Fruit fly (Drosophila melanogaster) whole organism, embryonic: ENCODE measurements around the gene Lcp65Ad.

Source experiments
- Atf-2 ChIP-seq: fragments of 200-800 bp; sonication (Bioruptor generic); optimal IDR thresholded peaks from 2 replicates; lab custom pipeline; 2016; ENCODE audit warnings: missing biosample characterization, missing genetic modification characterization
- B-H2 ChIP-seq: fragments of 200-800 bp; sonication (Bioruptor generic); optimal IDR thresholded peaks from 2 replicates; lab custom pipeline; 2018; ENCODE audit warnings: missing biosample characterization, mild to moderate bottlenecking, missing genetic modification characterization
- CG10431 ChIP-seq: fragments of 200-800 bp; sonication (Bioruptor generic); optimal IDR thresholded peaks from 3 replicates; lab custom pipeline; 2018; ENCODE audit warnings: missing biosample characterization, mild to moderate bottlenecking, missing genetic modification characterization
- CG12219 ChIP-seq: fragments of 200-800 bp; sonication (Bioruptor generic); optimal IDR thresholded peaks from 3 replicates; lab custom pipeline; 2018; ENCODE audit warnings: missing biosample characterization, mild to moderate bottlenecking, missing genetic modification characterization
- CG13287 ChIP-seq: fragments of 200-800 bp; sonication (Bioruptor generic); IDR thresholded peaks from 2 replicates; pipeline ENCODE4 v1.3.6; 2022; ENCODE audit warnings: missing biosample characterization, missing genetic modification characterization; ENCODE audit not compliant: partially characterized antibody
- CG17912 ChIP-seq: fragments of 200-800 bp; sonication (Bioruptor generic); optimal IDR thresholded peaks from 2 replicates; lab custom pipeline; 2018; ENCODE audit warnings: missing biosample characterization, mild to moderate bottlenecking, missing genetic modification characterization
- CG18599 ChIP-seq: fragments of 200-800 bp; sonication (Bioruptor generic); optimal IDR thresholded peaks from 3 replicates; lab custom pipeline; 2017; ENCODE audit warnings: missing biosample characterization, missing genetic modification characterization, mild to moderate bottlenecking, moderate library complexity, missing genetic modification reagents
- CG2116 ChIP-seq: fragments of 200-800 bp; sonication (Bioruptor generic); optimal IDR thresholded peaks from 3 replicates; lab custom pipeline; 2018; ENCODE audit warnings: missing biosample characterization, mild to moderate bottlenecking, missing genetic modification characterization
- CG2712 ChIP-seq: fragments of 200-800 bp; optimal IDR thresholded peaks from 3 replicates; lab custom pipeline; 2019; ENCODE audit warnings: missing biosample characterization, mild to moderate bottlenecking, missing genetic modification characterization, moderate library complexity
- CG3281 ChIP-seq: fragments of 200-800 bp; sonication (Bioruptor generic); optimal IDR thresholded peaks from 3 replicates; lab custom pipeline; 2017; ENCODE audit warnings: missing biosample characterization, mild to moderate bottlenecking, missing genetic modification characterization
- CG33557 ChIP-seq: fragments of 200-800 bp; sonication (Bioruptor generic); optimal IDR thresholded peaks from 2 replicates; lab custom pipeline; 2019; ENCODE audit warnings: missing biosample characterization, mild to moderate bottlenecking, missing genetic modification characterization, moderate library complexity
- CG4404 ChIP-seq: fragments of 200-800 bp; sonication (Bioruptor generic); IDR thresholded peaks from 2 replicates; pipeline ENCODE4 v1.3.6; 2022; ENCODE audit warnings: missing biosample characterization, missing genetic modification characterization
- CG6765 ChIP-seq: fragments of 200-800 bp; sonication (Bioruptor generic); optimal IDR thresholded peaks from 3 replicates; lab custom pipeline; 2017; ENCODE audit warnings: missing biosample characterization, mild to moderate bottlenecking, missing genetic modification characterization
- CG6813 ChIP-seq: fragments of 200-800 bp; sonication (Bioruptor generic); optimal IDR thresholded peaks from 2 replicates; lab custom pipeline; 2017; ENCODE audit warnings: missing biosample characterization, missing genetic modification characterization, mild to moderate bottlenecking, moderate library complexity, missing genetic modification reagents
- CG7556 ChIP-seq: fragments of 200-800 bp; sonication (Bioruptor generic); optimal IDR thresholded peaks from 2 replicates; lab custom pipeline; 2017; ENCODE audit warnings: missing biosample characterization, mild to moderate bottlenecking, missing genetic modification characterization
- CG8924 ChIP-seq: fragments of 200-800 bp; optimal IDR thresholded peaks from 3 replicates; lab custom pipeline; 2019; ENCODE audit warnings: missing biosample characterization, mild to moderate bottlenecking, missing genetic modification characterization, moderate library complexity
- CG9437 ChIP-seq: fragments of 200-800 bp; sonication (Bioruptor generic); optimal IDR thresholded peaks from 2 replicates; lab custom pipeline; 2018; ENCODE audit warnings: missing biosample characterization, mild to moderate bottlenecking, missing genetic modification characterization
- D19A ChIP-seq: fragments of 200-800 bp; optimal IDR thresholded peaks from 3 replicates; lab custom pipeline; 2019; ENCODE audit warnings: missing biosample characterization, mild to moderate bottlenecking, missing genetic modification characterization, moderate library complexity
- Deaf1 ChIP-seq: fragments of 200-800 bp; optimal IDR thresholded peaks from 3 replicates; lab custom pipeline; 2019; ENCODE audit warnings: missing biosample characterization, mild to moderate bottlenecking, missing genetic modification characterization, moderate library complexity
- Gsc ChIP-seq: fragments of 200-800 bp; sonication (Bioruptor generic); IDR thresholded peaks from 2 replicates; pipeline ENCODE4 v1.3.6; 2022; ENCODE audit warnings: missing biosample characterization, missing genetic modification characterization
- MTF-1 ChIP-seq: fragments of 200-800 bp; sonication (Bioruptor generic); optimal IDR thresholded peaks from 2 replicates; lab custom pipeline; 2018; ENCODE audit warnings: missing biosample characterization, mild to moderate bottlenecking, missing genetic modification characterization, borderline replicate concordance
- Nf-YB ChIP-seq: fragments of 200-800 bp; sonication (Bioruptor generic); optimal IDR thresholded peaks from 3 replicates; lab custom pipeline; 2019; ENCODE audit warnings: missing biosample characterization, mild to moderate bottlenecking, missing genetic modification characterization, moderate library complexity
- Ravus ChIP-seq: fragments of 200-800 bp; sonication (Bioruptor generic); IDR thresholded peaks from 2 replicates; pipeline ENCODE4 v1.3.6; 2022; ENCODE audit warnings: missing biosample characterization, missing genetic modification characterization
- Rx ChIP-seq: fragments of 200-800 bp; sonication (Bioruptor generic); IDR thresholded peaks from 2 replicates; pipeline ENCODE4 v1.3.6; 2022; ENCODE audit warnings: missing biosample characterization, missing genetic modification characterization
- TFAM ChIP-seq: fragments of 200-800 bp; sonication (Bioruptor generic); optimal IDR thresholded peaks from 2 replicates; lab custom pipeline; 2017; ENCODE audit warnings: missing biosample characterization, missing genetic modification characterization, inconsistent platforms
- Trl ChIP-seq, 3 experiments: fragments of >200 bp in 2 of 3; fragments of 200-800 bp in 1 of 3; sonication (Bioruptor generic) in 1 of 3; optimal IDR thresholded peaks; 2 replicates in 1 of 3; 3 replicates in 2 of 3; lab custom pipeline; 2016 to 2017; ENCODE audit warnings: missing biosample characterization in 1 of 3, missing genetic modification characterization in 1 of 3
- Vsx1 ChIP-seq: fragments of 200-800 bp; sonication (Bioruptor generic); optimal IDR thresholded peaks from 2 replicates; lab custom pipeline; 2017; ENCODE audit warnings: missing biosample characterization, mild to moderate bottlenecking, missing genetic modification characterization, missing genetic modification reagents
- bcd ChIP-seq: fragments of 200-800 bp; sonication (Bioruptor generic); optimal IDR thresholded peaks from 2 replicates; lab custom pipeline; 2017; ENCODE audit warnings: missing biosample characterization, mild to moderate bottlenecking, missing genetic modification characterization
- br ChIP-seq: fragments of >200 bp; optimal IDR thresholded peaks from 2 replicates; lab custom pipeline; 2017
- cas ChIP-seq: fragments of 200-800 bp; sonication (Bioruptor generic); IDR thresholded peaks from 2 replicates; pipeline ENCODE4 v1.3.6; 2022; ENCODE audit warnings: missing biosample characterization, missing genetic modification characterization
- cg ChIP-seq: fragments of 200-800 bp; sonication (Bioruptor generic); optimal IDR thresholded peaks from 3 replicates; lab custom pipeline; 2019; ENCODE audit warnings: missing biosample characterization, mild to moderate bottlenecking, missing genetic modification characterization, moderate library complexity
- en ChIP-seq: fragments of 200-800 bp; sonication (Bioruptor generic); optimal IDR thresholded peaks from 2 replicates; lab custom pipeline; 2016; ENCODE audit warnings: missing biosample characterization, missing genetic modification characterization
- eve ChIP-seq, 2 experiments: fragments of >200 bp; optimal IDR thresholded peaks; 2 replicates each; lab custom pipeline; 2017; ENCODE audit warnings: missing biosample characterization in 2 of 2, missing genetic modification characterization in 2 of 2
- ewg ChIP-seq: fragments of 200-800 bp; sonication (Bioruptor generic); optimal IDR thresholded peaks from 3 replicates; lab custom pipeline; 2017; ENCODE audit warnings: mild to moderate bottlenecking, missing biosample characterization, missing genetic modification reagents, missing genetic modification characterization
- fd102C ChIP-seq: fragments of 200-800 bp; sonication (Bioruptor generic); optimal IDR thresholded peaks from 2 replicates; lab custom pipeline; 2018; ENCODE audit warnings: missing biosample characterization, mild to moderate bottlenecking, missing genetic modification characterization, moderate library complexity
- gcm ChIP-seq: fragments of 200-800 bp; sonication (Bioruptor generic); optimal IDR thresholded peaks from 2 replicates; lab custom pipeline; 2019; ENCODE audit warnings: missing biosample characterization, mild to moderate bottlenecking, missing genetic modification characterization, moderate library complexity
- grau ChIP-seq: fragments of 200-800 bp; optimal IDR thresholded peaks from 3 replicates; lab custom pipeline; 2019; ENCODE audit warnings: missing biosample characterization, mild to moderate bottlenecking, missing genetic modification characterization, moderate library complexity
- gro ChIP-seq: fragments of 200-800 bp; sonication (Bioruptor generic); optimal IDR thresholded peaks from 2 replicates; lab custom pipeline; 2016; ENCODE audit warnings: missing biosample characterization, missing genetic modification characterization
- mirr ChIP-seq: fragments of 200-800 bp; sonication (Bioruptor generic); optimal IDR thresholded peaks from 3 replicates; lab custom pipeline; 2018; ENCODE audit warnings: missing biosample characterization, mild to moderate bottlenecking, missing genetic modification characterization
- sd ChIP-seq: fragments of 200-800 bp; sonication (Bioruptor generic); optimal IDR thresholded peaks from 3 replicates; lab custom pipeline; 2018; ENCODE audit warnings: missing biosample characterization, mild to moderate bottlenecking, missing genetic modification characterization, moderate library complexity
- tap ChIP-seq: fragments of 200-800 bp; optimal IDR thresholded peaks from 3 replicates; lab custom pipeline; 2019; ENCODE audit warnings: missing biosample characterization, mild to moderate bottlenecking, missing genetic modification characterization, moderate library complexity
- trem ChIP-seq: fragments of 200-800 bp; optimal IDR thresholded peaks from 3 replicates; lab custom pipeline; 2019; ENCODE audit warnings: missing biosample characterization, mild to moderate bottlenecking, missing genetic modification characterization, moderate library complexity
- trh ChIP-seq: fragments of 200-800 bp; sonication (Bioruptor generic); optimal IDR thresholded peaks from 2 replicates; lab custom pipeline; 2016; ENCODE audit warnings: missing biosample characterization, missing genetic modification characterization
- unpg ChIP-seq: fragments of 200-800 bp; sonication (Bioruptor generic); optimal IDR thresholded peaks from 3 replicates; lab custom pipeline; 2018; ENCODE audit warnings: missing biosample characterization, mild to moderate bottlenecking, missing genetic modification characterization, moderate library complexity
- z ChIP-seq: fragments of 200-800 bp; sonication (Bioruptor generic); IDR thresholded peaks from 3 replicates; pipeline ENCODE4 v1.3.6; 2022; ENCODE audit warnings: missing biosample characterization, missing genetic modification characterization
- zfh1 ChIP-seq: fragments of 200-800 bp; sonication (Bioruptor generic); IDR thresholded peaks from 3 replicates; pipeline ENCODE4 v1.3.6; 2022; ENCODE audit warnings: missing biosample characterization, missing genetic modification characterization

Gene Lcp65Ad

DNA sequence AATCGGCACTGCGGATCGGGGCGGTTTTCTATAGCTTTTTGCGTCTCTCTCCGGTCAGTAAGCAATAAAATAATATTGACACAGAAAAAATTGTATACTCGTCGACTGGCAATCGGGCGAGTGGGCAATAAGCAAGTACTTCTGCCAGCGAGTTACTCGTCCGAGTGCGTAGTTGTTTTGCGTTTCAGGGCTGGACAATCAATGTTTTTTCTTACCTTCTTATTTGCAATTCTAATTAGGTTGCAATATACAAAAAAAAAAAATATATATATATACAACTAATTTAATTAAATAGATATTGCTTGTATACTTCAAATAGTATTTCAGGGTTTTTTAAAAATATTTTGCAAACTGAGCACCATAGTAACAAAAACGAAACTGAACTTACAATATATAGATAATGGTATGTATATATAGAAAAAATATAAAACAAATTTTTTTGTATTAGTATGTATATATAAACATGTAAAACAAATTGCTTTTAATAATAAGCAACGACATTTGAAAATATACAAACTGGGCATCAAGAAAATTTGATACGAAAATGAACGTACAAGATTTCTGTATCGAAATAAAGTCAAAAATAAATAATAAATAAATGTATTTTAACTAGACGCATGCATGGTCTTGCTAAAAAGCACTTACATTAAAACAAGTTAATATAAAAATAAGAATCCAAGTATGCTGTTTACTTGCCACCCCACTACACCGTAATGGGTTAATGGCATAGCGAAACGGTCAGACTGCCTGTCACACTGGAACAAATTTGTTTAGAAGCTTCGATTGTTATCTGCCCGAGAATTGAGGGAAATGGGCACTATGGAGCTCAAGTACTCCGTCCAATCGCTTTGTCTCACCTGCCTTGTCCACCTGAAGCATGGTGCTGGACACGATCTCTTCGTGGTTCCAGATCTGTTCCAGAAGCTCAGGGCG, 46.1 kb downstream of the Lcp65Ad start, which contains the start of the genes D19A and CG7386 (continued):
- TF ChIP-seq gro (no peak), trh (GFP tag; lab: Kevin White, UChicago) (no peak), Atf-2 (GFP tag; lab: Kevin White, UChicago) (peak; percentile 41), CG6813 (no peak), CG17912 (GFP tag; lab: Kevin White, UChicago) (no peak), Ravus (GFP tag; lab: Robert Waterston, UW) (no peak), cas (GFP tag; lab: Robert Waterston, UW) (peak; percentile 46; the same call in 1 of the 2 replicates), CG3281 (GFP tag; lab: Kevin White, UChicago) (peak; percentile 38), CG2116 (peak; percentile 11), sd (no peak), unpg (GFP tag; lab: Kevin White, UChicago) (peak; percentile 67), ewg (GFP tag; lab: Kevin White, UChicago) (peak; percentile 23), CG10431 (GFP tag; lab: Kevin White, UChicago) (peak; percentile 27), zfh1 (GFP tag; lab: Robert Waterston, UW) (peak; percentile 72), br (lab: Kevin White, UChicago) (no peak), CG18599 (GFP tag; lab: Kevin White, UChicago) (peak; percentile 43), Vsx1 (GFP tag; lab: Kevin White, UChicago) (no peak), Trl (optimal IDR thresholded peaks at IDR 0.05; lab: Kevin White, UChicago) (no peak), Trl (GFP tag; optimal IDR thresholded peaks at IDR 0.05; lab: Kevin White, UChicago) (peak; percentile 54), Rx (GFP tag; lab: Robert Waterston, UW) (peak; percentile 44; the same call in 1 of the 2 replicates), eve (GFP tag; optimal IDR thresholded peaks at IDR 0.05; lab: Kevin White, UChicago) (no peak), TFAM (GFP tag; lab: Kevin White, UChicago) (no peak), D19A (peak; percentile 80), Gsc (GFP tag; lab: Robert Waterston, UW) (no peak), CG2712 (tag; lab: Kevin White, UChicago) (peak; percentile 70), CG8924 (tag; lab: Kevin White, UChicago) (peak; percentile 69)
- TF ChIP-seq, all 482 proteins: peak for 288

- peak; percentile 61 for TF ChIP-seq CG13287 (GFP tag; lab: Robert Waterston, UW)
- peak; percentile 85 for TF ChIP-seq trem (tag; lab: Kevin White, UChicago)
- no peak for TF ChIP-seq z (GFP tag; lab: Robert Waterston, UW)
- peak; percentile 63 for TF ChIP-seq B-H2 (GFP tag; lab: Kevin White, UChicago)
- peak; percentile 76 for TF ChIP-seq CG9437 (GFP tag; lab: Kevin White, UChicago)
- TF ChIP-seq grau (tag; lab: Kevin White, UChicago): peak; percentile 87
- TF ChIP-seq Deaf1: peak; percentile 55
- peak; percentile 35 for TF ChIP-seq CG6765 (GFP tag; lab: Kevin White, UChicago)
- no peak for TF ChIP-seq MTF-1
- TF ChIP-seq Nf-YB: no peak
- TF ChIP-seq mirr (GFP tag; lab: Kevin White, UChicago): no peak
- TF ChIP-seq CG7556: no peak
- peak; percentile 83 for TF ChIP-seq CG33557
- TF ChIP-seq cg (GFP tag; lab: Kevin White, UChicago): no peak
- no peak for TF ChIP-seq gcm (GFP tag; lab: Kevin White, UChicago)
- TF ChIP-seq CG12219 (GFP tag; lab: Kevin White, UChicago): no peak
- no peak for TF ChIP-seq tap (tag; lab: Kevin White, UChicago)
- TF ChIP-seq bcd (GFP tag; lab: Kevin White, UChicago): peak; percentile 85
- no peak for TF ChIP-seq fd102C (GFP tag; lab: Kevin White, UChicago)
- no peak for TF ChIP-seq en (GFP tag; lab: Kevin White, UChicago)
- TF ChIP-seq CG4404: peak; percentile 87
- TF ChIP-seq Vsx1 (GFP tag; lab: Kevin White, UChicago): no peak
Observed at dm6 chr3L:6192822-6193555, 49.8 kb downstream of the Lcp65Ad start, which contains the start of the genes Sf3b6 and Tnpo. TSS of gene Sf3b6 (minus strand) at chr3L:6193179. TSS of gene Tnpo (plus strand) at chr3L:6193480.
